Fruit fly (Drosophila melanogaster) whole organism, wandering third instar larva: ENCODE data around the gene CG11309.

Experiments used
- Abd-B ChIP-seq: fragments of >200 bp; optimal IDR thresholded peaks from 2 replicates; lab custom pipeline; 2017; ENCODE audit warnings: missing biosample characterization, missing genetic modification characterization
- CG32264 ChIP-seq: fragments of 200-800 bp; sonication (Bioruptor generic); optimal IDR thresholded peaks from 2 replicates; lab custom pipeline; 2016; ENCODE audit warnings: missing biosample characterization, missing genetic modification characterization
- CG9705 ChIP-seq: fragments of 200-800 bp; sonication (Bioruptor generic); optimal IDR thresholded peaks from 2 replicates; lab custom pipeline; 2018; ENCODE audit warnings: missing biosample characterization, mild to moderate bottlenecking, missing genetic modification characterization
- CrebA ChIP-seq: fragments of 200-800 bp; sonication (Bioruptor generic); optimal IDR thresholded peaks from 2 replicates; lab custom pipeline; 2016; ENCODE audit warnings: missing biosample characterization, mild to moderate bottlenecking, missing genetic modification characterization, borderline replicate concordance
- Dfd ChIP-seq: fragments of >200 bp; optimal IDR thresholded peaks from 2 replicates; lab custom pipeline; 2017; ENCODE audit warnings: missing biosample characterization, missing genetic modification characterization
- Dif ChIP-seq: fragments of 200-275, 200-300 bp; sonication (Bioruptor generic); optimal IDR thresholded peaks from 2 replicates; lab custom pipeline; 2018; ENCODE audit warnings: missing biosample characterization, missing genetic modification characterization; ENCODE audit not compliant: partially characterized antibody
- GATAd ChIP-seq: sonication (Bioruptor generic); optimal IDR thresholded peaks from 2 replicates; lab custom pipeline; 2016; ENCODE audit warnings: missing biosample characterization, missing genetic modification characterization
- HLH106 ChIP-seq: fragments of 200-800 bp; optimal IDR thresholded peaks from 3 replicates; lab custom pipeline; 2019; ENCODE audit warnings: missing biosample characterization, mild to moderate bottlenecking, missing genetic modification characterization, moderate library complexity
- Hnf4 ChIP-seq: fragments of 200-800 bp; sonication (Bioruptor generic); optimal IDR thresholded peaks from 2 replicates; lab custom pipeline; 2016; ENCODE audit warnings: missing biosample characterization, mild to moderate bottlenecking, missing genetic modification characterization
- Hr78 ChIP-seq: fragments of >200 bp; optimal IDR thresholded peaks from 2 replicates; lab custom pipeline; 2017; ENCODE audit warnings: missing biosample characterization, missing genetic modification characterization
- Hr83 ChIP-seq: fragments of 200-300 bp; sonication (Bioruptor generic); optimal IDR thresholded peaks from 2 replicates; lab custom pipeline; 2016; ENCODE audit warnings: missing biosample characterization, mild to moderate bottlenecking, missing genetic modification characterization, moderate library complexity; ENCODE audit not compliant: poor library complexity, severe bottlenecking
- Jra ChIP-seq: sonication (Bioruptor generic); optimal IDR thresholded peaks from 2 replicates; lab custom pipeline; 2016; ENCODE audit warnings: missing biosample characterization, missing genetic modification characterization
- Mio ChIP-seq: sonication (Bioruptor generic); optimal IDR thresholded peaks from 2 replicates; lab custom pipeline; 2016; ENCODE audit warnings: missing biosample characterization, missing genetic modification characterization
- Myc ChIP-seq: fragments of >200 bp; optimal IDR thresholded peaks from 2 replicates; lab custom pipeline; 2017
- N ChIP-seq: fragments of >200 bp; optimal IDR thresholded peaks from 2 replicates; lab custom pipeline; 2018; ENCODE audit warnings: missing biosample characterization, missing external identifiers, missing genetic modification characterization
- OdsH ChIP-seq: fragments of 200-800 bp; sonication (Bioruptor generic); optimal IDR thresholded peaks from 2 replicates; lab custom pipeline; 2016; ENCODE audit warnings: missing biosample characterization, mild to moderate bottlenecking, missing genetic modification characterization
- Rel ChIP-seq, 2 experiments: fragments of 200-800 bp; sonication (Bioruptor generic) in 1 of 2; optimal IDR thresholded peaks; 2 replicates in 1 of 2; 3 replicates in 1 of 2; lab custom pipeline; 2016 to 2019; ENCODE audit warnings: mild to moderate bottlenecking in 2 of 2, missing biosample characterization in 2 of 2, missing genetic modification characterization in 2 of 2, moderate library complexity in 1 of 2
- Sp1 ChIP-seq: fragments of 200-800 bp; sonication (Bioruptor generic); optimal IDR thresholded peaks from 3 replicates; lab custom pipeline; 2019; ENCODE audit warnings: missing biosample characterization, mild to moderate bottlenecking, missing genetic modification characterization, moderate library complexity
- Vsx2 ChIP-seq: fragments of 200-300, 225-300 bp; sonication (Bioruptor generic); optimal IDR thresholded peaks from 2 replicates; lab custom pipeline; 2018; ENCODE audit warnings: missing biosample characterization, missing genetic modification characterization; ENCODE audit not compliant: partially characterized antibody
- br ChIP-seq: fragments of 200-800 bp; sonication (Bioruptor generic); optimal IDR thresholded peaks from 2 replicates; lab custom pipeline; 2016; ENCODE audit warnings: missing biosample characterization, missing genetic modification characterization
- brk ChIP-seq: fragments of 200-800 bp; sonication (Bioruptor generic); optimal IDR thresholded peaks from 2 replicates; lab custom pipeline; 2016; ENCODE audit warnings: missing biosample characterization, mild to moderate bottlenecking, missing genetic modification characterization
- dl ChIP-seq, 2 experiments: fragments of 175-275, 200-275 bp in 1 of 2; fragments of 200-275 bp in 1 of 2; sonication (Bioruptor generic); optimal IDR thresholded peaks; lab custom pipeline; 2018; ENCODE audit warnings: mild to moderate bottlenecking in 2 of 2, missing biosample characterization in 2 of 2, missing genetic modification characterization in 2 of 2, moderate library complexity in 2 of 2; ENCODE audit not compliant: partially characterized antibody in 2 of 2, insufficient read depth in 1 of 2
- dmrt93B ChIP-seq: fragments of 200-800 bp; sonication (Bioruptor generic); optimal IDR thresholded peaks from 2 replicates; lab custom pipeline; 2018; ENCODE audit warnings: missing biosample characterization, mild to moderate bottlenecking, missing genetic modification characterization
- dsf ChIP-seq: sonication (Bioruptor generic); optimal IDR thresholded peaks from 2 replicates; lab custom pipeline; 2016; ENCODE audit warnings: missing biosample characterization, missing genetic modification characterization, borderline replicate concordance
- ey ChIP-seq: fragments of 200-800 bp; sonication (Bioruptor generic); optimal IDR thresholded peaks from 2 replicates; lab custom pipeline; 2016; ENCODE audit warnings: missing biosample characterization, missing genetic modification characterization
- foxo ChIP-seq, 2 experiments: fragments of 200-800 bp; sonication (Bioruptor generic); optimal IDR thresholded peaks; 2 replicates in 1 of 2; 3 replicates in 1 of 2; lab custom pipeline; 2016 to 2017; ENCODE audit warnings: missing biosample characterization in 2 of 2, missing genetic modification characterization in 2 of 2
- fru ChIP-seq: fragments of 200-800 bp; sonication (Bioruptor generic); optimal IDR thresholded peaks from 3 replicates; lab custom pipeline; 2016; ENCODE audit warnings: missing biosample characterization, mild to moderate bottlenecking, missing genetic modification characterization
- h ChIP-seq: fragments of 200-800 bp; sonication (Bioruptor generic); optimal IDR thresholded peaks from 3 replicates; lab custom pipeline; 2016; ENCODE audit warnings: missing biosample characterization, mild to moderate bottlenecking, missing genetic modification characterization
- jim ChIP-seq: fragments of 175-275, 200-325 bp; sonication (Bioruptor generic); optimal IDR thresholded peaks from 2 replicates; lab custom pipeline; 2016; ENCODE audit warnings: missing biosample characterization, mild to moderate bottlenecking, missing genetic modification characterization
- lola ChIP-seq: fragments of >200 bp; optimal IDR thresholded peaks from 2 replicates; lab custom pipeline; 2017; ENCODE audit warnings: missing biosample characterization, missing genetic modification characterization
- pan ChIP-seq: fragments of >200 bp; optimal IDR thresholded peaks from 2 replicates; lab custom pipeline; 2017
- psq ChIP-seq: fragments of 200-800 bp; sonication (Bioruptor generic); optimal IDR thresholded peaks from 3 replicates; lab custom pipeline; 2017; ENCODE audit warnings: missing biosample characterization, mild to moderate bottlenecking, missing genetic modification characterization, moderate library complexity
- rgr ChIP-seq: fragments of 200-800 bp; sonication (Bioruptor generic); optimal IDR thresholded peaks from 3 replicates; lab custom pipeline; 2016; ENCODE audit warnings: missing biosample characterization, mild to moderate bottlenecking, missing genetic modification characterization
- sage ChIP-seq: fragments of 200-800 bp; sonication (Bioruptor generic); optimal IDR thresholded peaks from 2 replicates; lab custom pipeline; 2016; ENCODE audit warnings: missing biosample characterization, mild to moderate bottlenecking, missing genetic modification characterization
- sv ChIP-seq: fragments of 200-800 bp; sonication (Bioruptor generic); optimal IDR thresholded peaks from 3 replicates; lab custom pipeline; 2016; ENCODE audit warnings: missing biosample characterization, missing genetic modification characterization
- tai ChIP-seq: sonication (Bioruptor generic); optimal IDR thresholded peaks from 2 replicates; lab custom pipeline; 2016; ENCODE audit warnings: missing biosample characterization, missing genetic modification characterization
- usp ChIP-seq: fragments of >200 bp; optimal IDR thresholded peaks from 2 replicates; lab custom pipeline; 2017; ENCODE audit warnings: missing biosample characterization, missing genetic modification characterization
- woc ChIP-seq: sonication (Bioruptor generic); optimal IDR thresholded peaks from 2 replicates; lab custom pipeline; 2016; ENCODE audit warnings: missing biosample characterization, mild to moderate bottlenecking, missing genetic modification characterization

The CG11309 gene

DNA sequence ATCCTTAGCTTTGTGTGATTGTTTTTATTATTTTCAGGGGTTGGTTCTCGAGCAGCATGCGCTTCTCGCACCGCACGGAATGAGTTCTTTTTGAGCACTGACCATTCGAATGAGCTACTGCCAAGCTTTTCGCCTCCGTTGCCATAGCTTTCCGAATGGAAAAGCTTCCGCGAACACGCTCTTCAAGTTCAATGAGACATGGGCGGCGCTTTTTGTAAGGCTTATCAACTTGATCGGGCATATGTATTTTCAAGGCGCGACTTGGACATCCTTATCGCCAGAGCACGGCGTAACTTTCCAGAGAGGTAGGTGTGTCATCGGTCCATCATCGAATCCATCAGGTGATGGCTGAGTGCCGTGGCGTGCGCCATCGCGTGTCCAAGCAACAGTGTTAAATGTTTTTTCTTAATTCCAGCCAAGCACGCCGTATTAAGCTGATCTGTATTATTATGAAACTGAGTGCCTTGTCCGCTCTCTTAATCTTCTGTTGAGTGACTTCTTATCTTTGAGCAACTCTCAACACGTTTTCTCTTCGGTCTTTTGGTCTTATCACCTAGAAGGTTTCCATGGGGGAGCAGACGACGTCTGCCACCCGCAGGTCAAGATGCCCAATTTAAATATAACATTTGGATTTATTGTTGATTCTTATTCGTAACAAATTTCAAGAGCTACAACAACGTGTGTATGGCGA, 24.4 kb downstream of the CG11309 start, which contains the start of gene AcCoAS:
AcCoAS (minus strand) TSS at position 368 of the 691 bp plus-strand sequence.
- TF ChIP-seq psq (GFP tag; lab: Kevin White, UChicago) (peak; percentile 29), br (GFP tag; lab: Kevin White, UChicago) (peak; percentile 68), dl (GFP tag; optimal IDR thresholded peaks at IDR 0.05; lab: Kevin White, UChicago; ENCODE audit: insufficient read depth in 1 of 2, partially characterized antibody in 2 of 2) (no peak), brk (GFP tag; lab: Kevin White, UChicago) (peak; percentile 29), Myc (no peak), OdsH (peak; percentile 65), lola (GFP tag; lab: Kevin White, UChicago) (no peak), rgr (GFP tag; lab: Kevin White, UChicago) (peak; percentile 67), fru (GFP tag; lab: Kevin White, UChicago) (peak; percentile 63), Hr83 (GFP tag; lab: Kevin White, UChicago) (peak; percentile 67), Vsx2 (GFP tag; lab: Kevin White, UChicago) (no peak), jim (GFP tag; lab: Kevin White, UChicago) (no peak), CG9705 (GFP tag; lab: Kevin White, UChicago) (no peak), Dfd (GFP tag; lab: Kevin White, UChicago) (no peak), CrebA (no peak), tai (GFP tag; lab: Kevin White, UChicago) (no peak), dmrt93B (GFP tag; lab: Kevin White, UChicago) (no peak), Jra (peak; percentile 47), sage (GFP tag; lab: Kevin White, UChicago) (no peak), GATAd (GFP tag; lab: Kevin White, UChicago) (no peak), Sp1 (peak; percentile 55), pan (lab: Kevin White, UChicago) (no peak), Dif (GFP tag; lab: Kevin White, UChicago) (no peak), Hnf4 (GFP tag; lab: Kevin White, UChicago) (peak; percentile 15), foxo (GFP tag; optimal IDR thresholded peaks at IDR 0.05; lab: Kevin White, UChicago) (peak; percentile 8 to 74), dsf (no peak), ey (GFP tag; lab: Kevin White, UChicago) (peak; percentile 62), CG32264 (GFP tag; lab: Kevin White, UChicago) (peak; percentile 4), Mio (GFP tag; lab: Kevin White, UChicago) (peak; percentile 21), usp (GFP tag; lab: Kevin White, UChicago) (no peak), N (GFP tag; lab: Kevin White, UChicago) (no peak), h (GFP tag; lab: Kevin White, UChicago) (peak; percentile 87), Rel (GFP tag; optimal IDR thresholded peaks at IDR 0.05; lab: Kevin White, UChicago) (no peak), Rel (tag; optimal IDR thresholded peaks at IDR 0.05; lab: Kevin White, UChicago) (peak; percentile 33), Abd-B (GFP tag; lab: Kevin White, UChicago) (no peak), HLH106 (peak; percentile 31), Hr78 (no peak), woc (GFP tag; lab: Kevin White, UChicago) (no peak), sv (GFP tag; lab: Kevin White, UChicago) (peak; percentile 4)
- TF ChIP-seq, all 38 proteins: peak for 18

dm6 chr3L:21279168-21279567, 25.3 kb downstream of the CG11309 start:
- TF ChIP-seq CrebA (no peak), sv (GFP tag; lab: Kevin White, UChicago) (no peak), Hr83 (GFP tag; lab: Kevin White, UChicago) (no peak), brk (GFP tag; lab: Kevin White, UChicago) (no peak)
